Fruit fly (Drosophila melanogaster) whole organism, prepupa: Measurements from ENCODE around the gene Nepl18.

Experiments
- CG10631 ChIP-seq: fragments of 200-800 bp; sonication (Bioruptor generic); optimal IDR thresholded peaks from 2 replicates; lab custom pipeline; 2016; ENCODE audit warnings: missing biosample characterization, missing genetic modification characterization
- CG11294 ChIP-seq: fragments of 200-800 bp; sonication (Bioruptor generic); IDR thresholded peaks from 2 replicates; pipeline ENCODE4 v1.3.6; 2022; ENCODE audit warnings: missing biosample characterization, missing genetic modification characterization
- CG11902 ChIP-seq: fragments of 200-800 bp; sonication (Bioruptor generic); optimal IDR thresholded peaks from 3 replicates; lab custom pipeline; 2016; ENCODE audit warnings: missing biosample characterization, missing genetic modification characterization
- CG15336 ChIP-seq: fragments of 200-800 bp; sonication (Bioruptor generic); IDR thresholded peaks from 2 replicates; pipeline ENCODE4 v1.3.6; 2022; ENCODE audit warnings: missing biosample characterization, missing genetic modification characterization
- CG16779 ChIP-seq: fragments of 200-800 bp; sonication (Bioruptor generic); optimal IDR thresholded peaks from 3 replicates; lab custom pipeline; 2017; ENCODE audit warnings: missing biosample characterization, mild to moderate bottlenecking, missing genetic modification characterization
- CG3032 ChIP-seq: fragments of 200-800 bp; optimal IDR thresholded peaks from 2 replicates; lab custom pipeline; 2019; ENCODE audit warnings: missing biosample characterization, mild to moderate bottlenecking, missing genetic modification characterization, moderate library complexity
- CG31627 ChIP-seq: fragments of 200-800 bp; sonication (Bioruptor generic); optimal IDR thresholded peaks from 3 replicates; lab custom pipeline; 2016; ENCODE audit warnings: missing biosample characterization, missing genetic modification characterization
- CG32006 ChIP-seq: fragments of 200-800 bp; sonication (Bioruptor generic); optimal IDR thresholded peaks from 3 replicates; lab custom pipeline; 2017; ENCODE audit warnings: missing biosample characterization, mild to moderate bottlenecking, missing genetic modification characterization
- CG34406 ChIP-seq: fragments of 200-800 bp; sonication (Bioruptor generic); optimal IDR thresholded peaks from 3 replicates; lab custom pipeline; 2016; ENCODE audit warnings: missing biosample characterization, missing genetic modification characterization
- CG3919 ChIP-seq: fragments of 200-800 bp; sonication (Bioruptor generic); optimal IDR thresholded peaks from 3 replicates; lab custom pipeline; 2016; ENCODE audit warnings: missing biosample characterization, missing genetic modification characterization
- CG4318 ChIP-seq: fragments of 200-800 bp; sonication (Bioruptor generic); optimal IDR thresholded peaks from 3 replicates; lab custom pipeline; 2017; ENCODE audit warnings: missing biosample characterization, mild to moderate bottlenecking, missing genetic modification characterization
- CG6163 ChIP-seq: fragments of 200-800 bp; sonication (Bioruptor generic); IDR thresholded peaks from 3 replicates; pipeline ENCODE4 v1.3.6; 2022; ENCODE audit warnings: missing biosample characterization, missing genetic modification characterization
- CG6276 ChIP-seq: fragments of 200-800 bp; sonication (Bioruptor generic); optimal IDR thresholded peaks from 2 replicates; lab custom pipeline; 2017; ENCODE audit warnings: missing biosample characterization, mild to moderate bottlenecking, missing genetic modification characterization
- CG6792 ChIP-seq: fragments of 200-800 bp; sonication (Bioruptor generic); optimal IDR thresholded peaks from 3 replicates; lab custom pipeline; 2016; ENCODE audit warnings: missing biosample characterization, missing genetic modification characterization
- CG6808 ChIP-seq: fragments of 200-800 bp; sonication (Bioruptor generic); optimal IDR thresholded peaks from 3 replicates; lab custom pipeline; 2017; ENCODE audit warnings: missing biosample characterization, missing genetic modification characterization, mild to moderate bottlenecking, moderate library complexity, missing genetic modification reagents
- CG6854 ChIP-seq: fragments of 200-800 bp; sonication (Bioruptor generic); optimal IDR thresholded peaks from 2 replicates; lab custom pipeline; 2017; ENCODE audit warnings: missing biosample characterization, mild to moderate bottlenecking, missing genetic modification characterization
- CG8119 ChIP-seq: fragments of 200-800 bp; sonication (Bioruptor generic); IDR thresholded peaks from 3 replicates; pipeline ENCODE4 v1.3.6; 2022; ENCODE audit warnings: missing biosample characterization, missing genetic modification characterization
- CG8319 ChIP-seq: fragments of 200-800 bp; sonication (Bioruptor generic); optimal IDR thresholded peaks from 3 replicates; lab custom pipeline; 2016; ENCODE audit warnings: missing biosample characterization, missing genetic modification characterization
- CG8632 ChIP-seq: fragments of 200-800 bp; sonication (Bioruptor generic); optimal IDR thresholded peaks from 3 replicates; lab custom pipeline; 2016; ENCODE audit warnings: missing biosample characterization, missing genetic modification characterization
- Eip75B ChIP-seq: fragments of 200-800 bp; sonication (Bioruptor generic); optimal IDR thresholded peaks from 3 replicates; lab custom pipeline; 2016; ENCODE audit warnings: missing biosample characterization, missing genetic modification characterization
- Eip78C ChIP-seq: fragments of 200-800 bp; sonication (Bioruptor generic); peaks from one replicate; lab custom pipeline; 2016; ENCODE audit warnings: missing biosample characterization, missing genetic modification characterization
- Eip93F ChIP-seq: fragments of 200-800 bp; sonication (Bioruptor generic); optimal IDR thresholded peaks from 2 replicates; lab custom pipeline; 2016; ENCODE audit warnings: missing biosample characterization, mild to moderate bottlenecking, missing genetic modification characterization
- Ets21C ChIP-seq: fragments of 200-800 bp; sonication (Bioruptor generic); optimal IDR thresholded peaks from 3 replicates; lab custom pipeline; 2016; ENCODE audit warnings: missing biosample characterization, missing genetic modification characterization
- Ets96B ChIP-seq: fragments of 200-800 bp; optimal IDR thresholded peaks from 2 replicates; lab custom pipeline; 2019; ENCODE audit warnings: missing biosample characterization, mild to moderate bottlenecking, missing genetic modification characterization, moderate library complexity
- Gug ChIP-seq: fragments of 200-800 bp; sonication (Bioruptor generic); IDR thresholded peaks from 2 replicates; pipeline ENCODE4 v1.3.6; 2022; ENCODE audit warnings: missing biosample characterization, missing genetic modification characterization
- Hr38 ChIP-seq: sonication (Bioruptor generic); optimal IDR thresholded peaks from 2 replicates; lab custom pipeline; 2016; ENCODE audit warnings: missing biosample characterization, missing genetic modification characterization
- Hr39 ChIP-seq: fragments of 200-800 bp; sonication (Bioruptor generic); optimal IDR thresholded peaks from 2 replicates; lab custom pipeline; 2016; ENCODE audit warnings: missing biosample characterization, missing genetic modification characterization
- Hr4 ChIP-seq: fragments of 200-800 bp; sonication (Bioruptor generic); optimal IDR thresholded peaks from 3 replicates; lab custom pipeline; 2016; ENCODE audit warnings: missing biosample characterization, missing genetic modification characterization
- Lpt ChIP-seq: fragments of 200-800 bp; sonication (Bioruptor generic); optimal IDR thresholded peaks from 3 replicates; lab custom pipeline; 2016; ENCODE audit warnings: missing biosample characterization, missing genetic modification characterization
- Met ChIP-seq: fragments of 200-800 bp; sonication (Bioruptor generic); optimal IDR thresholded peaks from 3 replicates; lab custom pipeline; 2016; ENCODE audit warnings: missing biosample characterization, missing genetic modification characterization
- OdsH ChIP-seq: fragments of 200-800 bp; sonication (Bioruptor generic); optimal IDR thresholded peaks from 3 replicates; lab custom pipeline; 2016; ENCODE audit warnings: missing biosample characterization, missing genetic modification characterization
- Sox14 ChIP-seq: fragments of 200-800 bp; sonication (Bioruptor generic); optimal IDR thresholded peaks from 3 replicates; lab custom pipeline; 2016; ENCODE audit warnings: missing biosample characterization, missing genetic modification characterization
- achi ChIP-seq: fragments of 200-800 bp; sonication (Bioruptor generic); optimal IDR thresholded peaks from 3 replicates; lab custom pipeline; 2016; ENCODE audit warnings: missing biosample characterization, missing genetic modification characterization
- acj6 ChIP-seq: fragments of 200-800 bp; sonication (Bioruptor generic); optimal IDR thresholded peaks from 3 replicates; lab custom pipeline; 2016; ENCODE audit warnings: missing biosample characterization, missing genetic modification characterization
- cyc ChIP-seq: fragments of 200-800 bp; sonication (Bioruptor generic); optimal IDR thresholded peaks from 3 replicates; lab custom pipeline; 2016; ENCODE audit warnings: missing biosample characterization, missing genetic modification characterization
- dac ChIP-seq: fragments of 200-800 bp; sonication (Bioruptor generic); optimal IDR thresholded peaks from 2 replicates; lab custom pipeline; 2017; ENCODE audit warnings: missing biosample characterization, mild to moderate bottlenecking, missing genetic modification characterization
- eg ChIP-seq: fragments of 200-800 bp; sonication (Bioruptor generic); IDR thresholded peaks from 3 replicates; pipeline ENCODE4 v1.3.6; 2022; ENCODE audit warnings: missing biosample characterization, missing genetic modification characterization
- esn ChIP-seq: fragments of 200-800 bp; sonication (Bioruptor generic); optimal IDR thresholded peaks from 2 replicates; lab custom pipeline; 2016; ENCODE audit warnings: missing biosample characterization, mild to moderate bottlenecking, missing genetic modification characterization, moderate library complexity
- fd59A ChIP-seq: fragments of 200-800 bp; sonication (Bioruptor generic); optimal IDR thresholded peaks from 2 replicates; lab custom pipeline; 2017; ENCODE audit warnings: missing biosample characterization, mild to moderate bottlenecking, missing genetic modification characterization, missing genetic modification reagents
- lz ChIP-seq: fragments of 200-800 bp; sonication (Bioruptor generic); optimal IDR thresholded peaks from 3 replicates; lab custom pipeline; 2016; ENCODE audit warnings: missing biosample characterization, missing genetic modification characterization
- net ChIP-seq: fragments of 200-800 bp; sonication (Bioruptor generic); optimal IDR thresholded peaks from 3 replicates; lab custom pipeline; 2016; ENCODE audit warnings: missing biosample characterization, missing genetic modification characterization
- pdm3 ChIP-seq: fragments of 200-800 bp; sonication (Bioruptor generic); optimal IDR thresholded peaks from 3 replicates; lab custom pipeline; 2016; ENCODE audit warnings: missing biosample characterization, missing genetic modification characterization
- salr ChIP-seq, 2 experiments: fragments of 200-800 bp; sonication (Bioruptor generic); optimal IDR thresholded peaks; 3 replicates each; lab custom pipeline; 2016 to 2018; ENCODE audit warnings: missing biosample characterization in 2 of 2, missing genetic modification characterization in 2 of 2, mild to moderate bottlenecking in 1 of 2
- svp ChIP-seq: fragments of 200-800 bp; sonication (Bioruptor generic); peaks from one replicate; lab custom pipeline; 2016; ENCODE audit warnings: missing biosample characterization, missing genetic modification characterization
- topi ChIP-seq: fragments of 200-800 bp; sonication (Bioruptor generic); optimal IDR thresholded peaks from 3 replicates; lab custom pipeline; 2016; ENCODE audit warnings: missing biosample characterization, missing genetic modification characterization
- vri ChIP-seq: fragments of 200-800 bp; sonication (Bioruptor generic); optimal IDR thresholded peaks from 3 replicates; lab custom pipeline; 2016; ENCODE audit warnings: missing biosample characterization, mild to moderate bottlenecking, missing genetic modification characterization

Gene Nepl18

dm6 chr3R:28904174-28904573 lies 28.8 kb downstream of the Nepl18 start (continued):
- TF ChIP-seq Hr38 (GFP tag; lab: Kevin White, UChicago) = no peak
- peak; percentile 50; the same call in 1 of the 3 replicates for TF ChIP-seq CG8119 (GFP tag; lab: Robert Waterston, UW)
- peak; percentile 44 for TF ChIP-seq CG32006
- TF ChIP-seq CG11902 (GFP tag; lab: Kevin White, UChicago) = no peak
- no peak for TF ChIP-seq CG8632 (GFP tag; lab: Kevin White, UChicago)
- TF ChIP-seq fd59A = no peak
- TF ChIP-seq CG31627 (GFP tag; lab: Kevin White, UChicago) = no peak
- no peak for TF ChIP-seq esn (GFP tag; lab: Kevin White, UChicago)
- no peak for TF ChIP-seq CG8319 (GFP tag; lab: Kevin White, UChicago)
- TF ChIP-seq CG6792 (GFP tag; lab: Kevin White, UChicago) = no peak
- no peak for TF ChIP-seq CG34406 (GFP tag; lab: Kevin White, UChicago)
- no peak for TF ChIP-seq Eip93F (GFP tag; lab: Kevin White, UChicago)
- TF ChIP-seq cyc = no peak
- no peak for TF ChIP-seq Hr39
- TF ChIP-seq vri (GFP tag; lab: Kevin White, UChicago) = no peak
- TF ChIP-seq CG4318 = no peak
- TF ChIP-seq dac (GFP tag; lab: Kevin White, UChicago) = no peak
- TF ChIP-seq eg (GFP tag; lab: Robert Waterston, UW) = peak; percentile 60

dm6 chr3R:28904816-28905435 lies 29.5 kb downstream of the Nepl18 start:
- peak; percentile 60 for TF ChIP-seq Eip78C
- no peak for TF ChIP-seq CG4318
- peak; percentile 67 for TF ChIP-seq CG15336 (GFP tag; lab: Robert Waterston, UW)
- TF ChIP-seq Sox14 (GFP tag; lab: Kevin White, UChicago) = peak; percentile 43
- TF ChIP-seq esn (GFP tag; lab: Kevin White, UChicago) = peak; percentile 34
- no peak for TF ChIP-seq dac (GFP tag; lab: Kevin White, UChicago)
- peak; percentile 42 for TF ChIP-seq OdsH (GFP tag; lab: Kevin White, UChicago)
- TF ChIP-seq Eip75B = peak; percentile 4
- TF ChIP-seq Hr4 (GFP tag; lab: Kevin White, UChicago) = peak; percentile 80
- TF ChIP-seq achi (GFP tag; lab: Kevin White, UChicago) = peak; percentile 13
- peak; percentile 50 for TF ChIP-seq CG31627 (GFP tag; lab: Kevin White, UChicago)
- TF ChIP-seq CG8119 (GFP tag; lab: Robert Waterston, UW) = peak; percentile 66
- TF ChIP-seq Met = peak; percentile 38
- no peak for TF ChIP-seq CG6854 (GFP tag; lab: Kevin White, UChicago)
- TF ChIP-seq pdm3 (GFP tag; lab: Kevin White, UChicago) = peak; percentile 46
- TF ChIP-seq eg (GFP tag; lab: Robert Waterston, UW) = peak; percentile 84
- peak; percentile 41 for TF ChIP-seq Lpt (GFP tag; lab: Kevin White, UChicago)
- peak; percentile 58; the same call in 1 of the 2 replicates for TF ChIP-seq Gug (GFP tag; lab: Robert Waterston, UW)
- TF ChIP-seq CG3032 (tag; lab: Kevin White, UChicago) = no peak
- TF ChIP-seq CG6792 (GFP tag; lab: Kevin White, UChicago) = peak; percentile 14
- no peak for TF ChIP-seq CG16779 (tag; lab: Kevin White, UChicago)
- TF ChIP-seq vri (GFP tag; lab: Kevin White, UChicago) = no peak
- TF ChIP-seq CG11294 (GFP tag; lab: Robert Waterston, UW) = peak; percentile 65
- peak; percentile 63 for TF ChIP-seq CG32006
- peak; percentile 81 for TF ChIP-seq CG6163 (GFP tag; lab: Robert Waterston, UW)
- peak; percentile 42 for TF ChIP-seq net (GFP tag; lab: Kevin White, UChicago)
- peak; percentile 50 for TF ChIP-seq CG10631
- TF ChIP-seq fd59A = no peak
- TF ChIP-seq svp = peak; percentile 64
- TF ChIP-seq acj6 (GFP tag; lab: Kevin White, UChicago) = peak; percentile 29
- no peak for TF ChIP-seq CG11902 (GFP tag; lab: Kevin White, UChicago)
- TF ChIP-seq lz (GFP tag; lab: Kevin White, UChicago) = peak; percentile 34
- peak; percentile 57 for TF ChIP-seq Hr39
- peak; percentile 23 for TF ChIP-seq Ets21C (GFP tag; lab: Kevin White, UChicago)
- no peak for TF ChIP-seq CG34406 (GFP tag; lab: Kevin White, UChicago)
- peak; percentile 29 for TF ChIP-seq topi (GFP tag; lab: Kevin White, UChicago)
- TF ChIP-seq CG6808 (GFP tag; lab: Kevin White, UChicago) = no peak
- peak in 1 of 2 experiments; percentile 27 for TF ChIP-seq salr (GFP tag; optimal IDR thresholded peaks at IDR 0.05; lab: Kevin White, UChicago)
- peak; percentile 26 for TF ChIP-seq CG3919
- no peak for TF ChIP-seq Ets96B (tag; lab: Kevin White, UChicago)
- TF ChIP-seq CG6276 (GFP tag; lab: Kevin White, UChicago) = peak; percentile 33
